Worm (Caenorhabditis elegans) whole organism, L1 larva: ENCODE measurements around the gene F21C10.18.
A peak's percentile ranks its signal among the peaks of the same experiment; 100 is the strongest.

Experiments
- aha-1 ChIP-seq: fragments of 150-350 bp; optimal IDR thresholded peaks from 2 replicates; lab custom pipeline; 2014; ENCODE audit warnings: missing biosample characterization, missing genetic modification characterization
- blmp-1 ChIP-seq: fragments of 150-350 bp; optimal IDR thresholded peaks from 2 replicates; lab custom pipeline; 2014; ENCODE audit warnings: missing biosample characterization, missing genetic modification characterization
- dsc-1 ChIP-seq: sonication (generic microtip); optimal IDR thresholded peaks from 2 replicates; lab custom pipeline; 2016; ENCODE audit warnings: mild to moderate bottlenecking, missing genetic modification characterization, missing compliant biosample characterization
- efl-1 ChIP-seq, 4 experiments: fragments of 150-350 bp; optimal IDR thresholded peaks in 3 of 4; peaks in 1 of 4; 1 replicate in 1 of 4; 2 replicates in 3 of 4; lab custom pipeline; 2014; ENCODE audit warnings: missing biosample characterization in 2 of 4, missing genetic modification characterization in 2 of 4, missing genetic modification reagents in 2 of 4
- egl-27 ChIP-seq, 2 experiments: fragments of 150-350 bp in 1 of 2; sonication (generic microtip); optimal IDR thresholded peaks; 3 replicates each; lab custom pipeline; 2017 to 2018; ENCODE audit warnings: missing biosample characterization in 2 of 2, missing genetic modification characterization in 2 of 2, missing genetic modification reagents in 2 of 2
- elt-2 ChIP-seq: sonication (generic microtip); optimal IDR thresholded peaks from 2 replicates; lab custom pipeline; 2016; ENCODE audit warnings: missing genetic modification characterization, mild to moderate bottlenecking, inconsistent platforms, missing compliant biosample characterization, missing genetic modification reagents
- elt-3 ChIP-seq, 6 experiments: fragments of 150-350 bp in 1 of 6; sonication (generic microtip); optimal IDR thresholded peaks; 2 replicates each; lab custom pipeline; 2017 to 2018; ENCODE audit warnings: missing biosample characterization in 6 of 6, missing genetic modification characterization in 6 of 6, inconsistent platforms in 1 of 6
- fkh-10 ChIP-seq: sonication (generic microtip); optimal IDR thresholded peaks from 2 replicates; lab custom pipeline; 2017; ENCODE audit warnings: missing biosample characterization, missing genetic modification reagents, missing genetic modification characterization
- fkh-4 ChIP-seq: sonication (generic microtip); optimal IDR thresholded peaks from 2 replicates; lab custom pipeline; 2016; ENCODE audit warnings: missing compliant biosample characterization, missing genetic modification characterization, borderline replicate concordance
- fos-1 ChIP-seq: fragments of 150-350 bp; optimal IDR thresholded peaks from 2 replicates; lab custom pipeline; 2014; ENCODE audit warnings: missing biosample characterization, missing genetic modification characterization
- jun-1 ChIP-seq: fragments of 150-350 bp; optimal IDR thresholded peaks from 2 replicates; lab custom pipeline; 2014; ENCODE audit warnings: missing biosample characterization, missing genetic modification reagents, missing genetic modification characterization
- lin-14 ChIP-seq: fragments of 200-800 bp; sonication (Bioruptor generic); optimal IDR thresholded peaks from 2 replicates; lab custom pipeline; 2018; ENCODE audit warnings: mild to moderate bottlenecking, missing genetic modification characterization, moderate library complexity, missing compliant biosample characterization
- lin-15B ChIP-seq: fragments of 150-350 bp; sonication (generic microtip); optimal IDR thresholded peaks from 3 replicates; lab custom pipeline; 2014; ENCODE audit warnings: missing biosample characterization, missing genetic modification characterization
- lsy-2 ChIP-seq, 2 experiments: fragments of 150-350 bp; optimal IDR thresholded peaks; 2 replicates each; lab custom pipeline; 2014; ENCODE audit warnings: missing biosample characterization in 2 of 2, missing genetic modification characterization in 2 of 2
- mab-9 ChIP-seq: fragments of 200-800 bp; sonication (Bioruptor generic); IDR thresholded peaks from 2 replicates; pipeline ENCODE4 v1.3.6; 2022; ENCODE audit warnings: missing genetic modification reagents, missing genetic modification characterization, missing compliant biosample characterization
- mdl-1 ChIP-seq, 2 experiments: fragments of 150-350 bp; optimal IDR thresholded peaks; 2 replicates each; lab custom pipeline; 2014 to 2017; ENCODE audit warnings: missing biosample characterization in 2 of 2, missing genetic modification characterization in 2 of 2, inconsistent platforms in 1 of 2
- nhr-12 ChIP-seq: sonication (generic microtip); optimal IDR thresholded peaks from 2 replicates; lab custom pipeline; 2017; ENCODE audit warnings: missing biosample characterization, missing genetic modification characterization
- nhr-20 ChIP-seq: sonication (generic microtip); optimal IDR thresholded peaks from 2 replicates; lab custom pipeline; 2016; ENCODE audit warnings: mild to moderate bottlenecking, missing genetic modification characterization, missing compliant biosample characterization
- nhr-237 ChIP-seq: fragments of 150-350 bp; optimal IDR thresholded peaks from 2 replicates; lab custom pipeline; 2014; ENCODE audit warnings: missing biosample characterization, missing genetic modification characterization
- nhr-71 ChIP-seq: sonication (generic microtip); optimal IDR thresholded peaks from 2 replicates; lab custom pipeline; 2016; ENCODE audit warnings: mild to moderate bottlenecking, missing genetic modification characterization, moderate library complexity, missing compliant biosample characterization
- nhr-76 ChIP-seq: sonication (generic microtip); optimal IDR thresholded peaks from 2 replicates; lab custom pipeline; 2017; ENCODE audit warnings: missing biosample characterization, missing genetic modification characterization
- nhr-85 ChIP-seq: sonication (generic microtip); peaks from one replicate; lab custom pipeline; 2016; ENCODE audit warnings: missing genetic modification characterization, inconsistent platforms, missing compliant biosample characterization
- pag-3 ChIP-seq: sonication (generic microtip); optimal IDR thresholded peaks from 2 replicates; lab custom pipeline; 2017; ENCODE audit warnings: missing genetic modification characterization, mild to moderate bottlenecking, missing compliant biosample characterization, antibody characterized with exemption, borderline replicate concordance; ENCODE audit not compliant: insufficient read depth
- pax-3 ChIP-seq: fragments of 200-800 bp; sonication (Bioruptor generic); optimal IDR thresholded peaks from 2 replicates; lab custom pipeline; 2018; ENCODE audit warnings: mild to moderate bottlenecking, missing genetic modification characterization, moderate library complexity, missing compliant biosample characterization
- sox-4 ChIP-seq: sonication (generic microtip); optimal IDR thresholded peaks from 2 replicates; lab custom pipeline; 2016; ENCODE audit warnings: missing genetic modification characterization, missing compliant biosample characterization
- sptf-1 ChIP-seq: fragments of 150-350 bp; optimal IDR thresholded peaks from 2 replicates; lab custom pipeline; 2014; ENCODE audit warnings: missing biosample characterization, missing genetic modification characterization
- tlp-1 ChIP-seq: fragments of 150-350 bp; optimal IDR thresholded peaks from 2 replicates; lab custom pipeline; 2014; ENCODE audit warnings: missing biosample characterization, missing genetic modification characterization
- unc-130 ChIP-seq: fragments of 150-350 bp; optimal IDR thresholded peaks from 2 replicates; lab custom pipeline; 2017; ENCODE audit warnings: missing biosample characterization, missing genetic modification characterization, inconsistent platforms
- unc-62 ChIP-seq: fragments of 150-350 bp; optimal IDR thresholded peaks from 2 replicates; lab custom pipeline; 2014; ENCODE audit warnings: missing biosample characterization, missing genetic modification reagents, missing genetic modification characterization
- unc-86 ChIP-seq: sonication (generic microtip); optimal IDR thresholded peaks from 2 replicates; lab custom pipeline; 2016; ENCODE audit warnings: missing genetic modification characterization, missing compliant biosample characterization
- zip-4 ChIP-seq: fragments of 200-800 bp; sonication (Bioruptor generic); optimal IDR thresholded peaks from 2 replicates; lab custom pipeline; 2018; ENCODE audit warnings: mild to moderate bottlenecking, missing genetic modification characterization, moderate library complexity, missing compliant biosample characterization
- ztf-4 ChIP-seq: fragments of 150-350 bp; optimal IDR thresholded peaks from 2 replicates; lab custom pipeline; 2014; ENCODE audit warnings: missing biosample characterization, missing genetic modification characterization

F21C10.18 gene

DNA sequence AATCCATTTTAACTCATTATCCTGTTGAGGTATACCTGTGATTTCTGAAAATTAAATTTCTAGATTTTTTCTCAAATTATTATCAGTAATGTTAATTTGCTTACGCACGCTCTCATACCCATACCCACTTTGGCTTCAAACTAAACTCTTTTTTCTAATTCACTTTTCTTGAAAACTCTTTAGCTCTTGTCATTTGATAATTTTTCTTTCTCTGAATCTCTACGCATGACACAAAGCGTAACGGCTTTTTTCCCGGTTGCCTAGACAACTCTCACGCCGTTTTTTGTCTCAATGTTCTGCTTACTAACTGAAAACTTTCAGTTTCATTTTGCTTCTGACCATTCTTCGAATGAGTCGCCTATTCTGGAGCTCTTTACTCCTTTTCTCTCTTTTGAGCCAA, 25.6 kb downstream of the F21C10.18 start, which contains the start of gene B0222.1 (continued):
- TF ChIP-seq pag-3 (tag; lab: Kevin White, UChicago) (no peak), mab-9 (GFP tag; lab: Robert Waterston, UW) (no peak), sox-4 (tag; lab: Kevin White, UChicago) (peak; percentile 9), nhr-76 (tag; lab: Kevin White, UChicago) (no peak)

ce11 chrV:9137618-9138017, 29.3 kb downstream of the F21C10.18 start, which contains the start of gene pitr-2:
pitr-2 (minus strand) TSS chrV:9137718.
- TF ChIP-seq unc-130 (tag; lab: Kevin White, UChicago) (no peak), nhr-85 (tag; lab: Kevin White, UChicago) (no peak), sptf-1 (tag; lab: Kevin White, UChicago) (no peak), lin-14 (GFP tag; lab: Kevin White, UChicago) (no peak), unc-62 (GFP tag; lab: Kevin White, UChicago) (no peak), elt-2 (tag; lab: Kevin White, UChicago) (no peak), lsy-2 (tag; optimal IDR thresholded peaks at IDR 0.05; lab: Kevin White, UChicago) (no peak), zip-4 (no peak), nhr-20 (tag; lab: Kevin White, UChicago) (no peak), jun-1 (tag; lab: Kevin White, UChicago) (no peak)

- TF ChIP-seq nhr-237 (tag; lab: Kevin White, UChicago) (no peak), lin-15B (tag; lab: Kevin White, UChicago) (no peak), elt-3 (tag; optimal IDR thresholded peaks at IDR 0.05; lab: Kevin White, UChicago) (no peak), dsc-1 (no peak), pax-3 (tag; lab: Kevin White, UChicago) (no peak), fos-1 (tag; lab: Kevin White, UChicago) (no peak), egl-27 (tag; optimal IDR thresholded peaks at IDR 0.05; lab: Kevin White, UChicago) (no peak), fkh-10 (GFP tag; lab: Kevin White, UChicago) (no peak), ztf-4 (no peak), mdl-1 (tag; optimal IDR thresholded peaks at IDR 0.05; lab: Kevin White, UChicago) (no peak), aha-1 (tag; lab: Kevin White, UChicago) (no peak), lin-14 (GFP tag; lab: Kevin White, UChicago) (no peak), nhr-12 (tag; lab: Kevin White, UChicago) (no peak), unc-86 (tag; lab: Kevin White, UChicago) (no peak), tlp-1 (tag; lab: Kevin White, UChicago) (no peak)
- TF ChIP-seq, all 84 proteins: peak for 0
Measured at ce11 chrV:9141297-9141696, 33.0 kb downstream of the F21C10.18 start, which contains the start of gene pitr-3. pitr-3 (minus strand) TSS chrV:9141397.

- no peak for TF ChIP-seq efl-1 (optimal IDR thresholded peaks at IDR 0.05; lab: Kevin White, UChicago)
- peak in 1 of 2 experiments; percentile 73 for TF ChIP-seq efl-1 (GFP tag; optimal IDR thresholded peaks at IDR 0.05 in 1 of 2; lab: Kevin White, UChicago)
- peak in 2 of 6 experiments; percentile 15 to 53 for TF ChIP-seq elt-3 (tag; optimal IDR thresholded peaks at IDR 0.05; lab: Kevin White, UChicago)
- peak; percentile 19 for TF ChIP-seq lin-14 (GFP tag; lab: Kevin White, UChicago)
- TF ChIP-seq nhr-71 (tag; lab: Kevin White, UChicago): peak; percentile 14
- no peak for TF ChIP-seq unc-86 (tag; lab: Kevin White, UChicago)
- peak; percentile 60 for TF ChIP-seq blmp-1 (tag; lab: Kevin White, UChicago)
- no peak for TF ChIP-seq lin-15B (tag; lab: Kevin White, UChicago)
- peak; percentile 74 for TF ChIP-seq nhr-20 (tag; lab: Kevin White, UChicago)
- TF ChIP-seq nhr-85 (tag; lab: Kevin White, UChicago): peak; percentile 27
Measured at ce11 chrV:9143896-9144295, 35.6 kb downstream of the F21C10.18 start.

- TF ChIP-seq elt-2 (tag; lab: Kevin White, UChicago) (peak; percentile 90), efl-1 (optimal IDR thresholded peaks at IDR 0.05; lab: Kevin White, UChicago) (no peak), efl-1 (GFP tag; optimal IDR thresholded peaks at IDR 0.05 in 1 of 2; lab: Kevin White, UChicago) (peak in 1 of 2 experiments; percentile 70), nhr-85 (tag; lab: Kevin White, UChicago) (peak; percentile 23), fkh-4 (tag; lab: Kevin White, UChicago) (no peak)
Measured at ce11 chrV:9146196-9146595, 37.9 kb downstream of the F21C10.18 start.
